Worm (Caenorhabditis elegans): ENCODE measurements around the gene F59E12.17.

DNA sequence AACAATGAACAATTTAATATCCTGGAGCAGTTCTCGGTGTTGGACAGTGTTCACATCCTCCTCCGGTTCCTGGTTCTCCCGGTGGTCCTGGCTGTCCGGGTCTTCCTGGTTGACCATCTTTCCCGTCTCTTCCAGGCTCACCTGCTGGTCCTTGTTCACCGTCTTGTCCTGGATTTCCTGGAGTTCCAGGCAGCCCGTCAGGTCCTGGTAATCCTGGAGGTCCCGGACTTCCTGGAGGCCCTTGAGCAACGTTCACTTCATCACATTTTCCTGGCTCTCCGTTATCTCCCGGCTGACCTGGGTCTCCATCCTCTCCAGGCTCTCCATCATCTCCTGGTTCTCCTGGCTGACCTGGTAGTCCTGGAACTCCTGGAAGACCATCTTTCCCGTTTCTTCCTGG lies 2.2 kb upstream of the F59E12.17 start:
- TF ChIP-seq ama-1 (optimal IDR thresholded peaks at IDR 0.05) (no peak), pqm-1 (tag; optimal IDR thresholded peaks at IDR 0.05) (no peak), hlh-6 (tag; optimal IDR thresholded peaks at IDR 0.05) (no peak), sdc-2 (tag; optimal IDR thresholded peaks at IDR 0.05) (no peak), ceh-19 (GFP tag; optimal IDR thresholded peaks at IDR 0.05) (no peak), T23F11.4 (GFP tag; optimal IDR thresholded peaks at IDR 0.05) (no peak), nhr-11 (tag; optimal IDR thresholded peaks at IDR 0.05) (no peak), hlh-30 (tag; optimal IDR thresholded peaks at IDR 0.05; ENCODE audit: insufficient read depth) (no peak), lin-11 (tag; optimal IDR thresholded peaks at IDR 0.05) (no peak), hlh-8 (tag; optimal IDR thresholded peaks at IDR 0.05) (no peak), odd-2 (tag; optimal IDR thresholded peaks at IDR 0.05) (no peak)

All from whole organism, late embryonic.